Worm (Caenorhabditis elegans): ENCODE results near the gene clc-18.

DNA sequence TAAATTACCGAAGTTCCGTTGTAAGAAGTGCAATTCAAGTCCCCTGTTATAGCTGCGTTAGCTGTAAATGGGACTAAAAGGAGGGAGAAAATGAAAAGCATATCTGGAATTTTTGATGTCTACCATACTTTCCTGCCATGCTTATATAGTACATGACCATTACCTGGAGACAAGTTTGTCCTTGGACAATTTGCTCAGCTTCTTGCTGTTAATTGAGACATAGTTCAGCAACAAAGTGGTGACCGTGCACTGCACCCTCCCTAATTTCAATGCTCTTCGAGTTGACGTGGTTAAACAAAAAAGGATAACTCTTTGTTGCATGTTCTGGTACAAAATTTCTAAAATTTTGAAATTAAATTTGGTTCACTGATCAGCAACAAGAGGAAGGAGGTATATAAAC, 17.7 kb upstream of the clc-18 start, which contains the start of gene T05B4.13:
- TF ChIP-seq fkh-10 (GFP tag; optimal IDR thresholded peaks at IDR 0.05) (no peak), lir-3 (tag; optimal IDR thresholded peaks at IDR 0.05; ENCODE audit: poor library complexity) (no peak), ets-5 (GFP tag; IDR thresholded peaks at IDR 0.05) (no peak), mep-1 (tag; optimal IDR thresholded peaks at IDR 0.05) (no peak), snpc-4 (tag; optimal IDR thresholded peaks at IDR 0.05) (no peak)
